Worm (Caenorhabditis elegans) whole organism, midembryonic: ENCODE data around the gene C06E2.2.

Experiments
- T22C8.4 ChIP-seq: fragments of 200-800 bp; sonication (Bioruptor generic); IDR thresholded peaks from 2 replicates; pipeline ENCODE4 v1.3.6; 2022; ENCODE audit warnings: missing genetic modification characterization, missing compliant biosample characterization
- flt-1 ChIP-seq: fragments of 200-800 bp; sonication (Bioruptor generic); IDR thresholded peaks from 2 replicates; pipeline ENCODE4 v1.3.6; 2022; ENCODE audit warnings: missing genetic modification characterization, missing compliant biosample characterization
- med-1 ChIP-seq: sonication (generic microtip); optimal IDR thresholded peaks from 2 replicates; lab custom pipeline; 2017; ENCODE audit warnings: missing genetic modification characterization, mild to moderate bottlenecking, missing compliant biosample characterization, antibody characterized with exemption, missing genetic modification reagents; ENCODE audit not compliant: insufficient read depth
- tab-1 ChIP-seq: fragments of 200-800 bp; sonication (Bioruptor generic); IDR thresholded peaks from 2 replicates; pipeline ENCODE4 v1.3.6; 2022; ENCODE audit warnings: missing genetic modification characterization, missing compliant biosample characterization
- ztf-29 ChIP-seq: fragments of 200-800 bp; sonication (Bioruptor generic); IDR thresholded peaks from 2 replicates; pipeline ENCODE4 v1.3.6; 2022; ENCODE audit warnings: missing genetic modification reagents, missing genetic modification characterization, missing compliant biosample characterization

DNA sequence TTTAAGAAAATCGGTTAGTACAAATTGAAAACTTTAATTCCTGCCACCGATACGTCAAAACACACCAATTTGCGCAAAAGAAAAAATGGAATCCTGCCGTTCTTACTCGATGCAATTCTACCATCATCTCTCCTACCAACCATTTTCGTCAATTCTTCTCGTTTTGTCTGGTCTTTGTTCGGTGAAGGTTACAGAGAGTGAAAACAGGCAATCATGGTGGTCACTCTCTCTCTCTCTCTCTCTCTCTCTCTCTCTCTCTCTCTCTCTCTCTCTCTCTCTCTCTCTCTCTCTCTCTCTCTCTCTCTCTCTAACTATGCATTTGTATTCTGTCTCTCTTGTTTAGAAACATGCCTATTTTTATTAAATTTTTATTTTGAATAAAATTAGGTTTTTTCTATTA is 2.7 kb downstream of the C06E2.2 start:
- no peak for TF ChIP-seq flt-1 (GFP tag; lab: Robert Waterston, UW)
- TF ChIP-seq T22C8.4 (GFP tag; lab: Robert Waterston, UW) = no peak
- TF ChIP-seq med-1 (GFP tag; lab: Kevin White, UChicago) = no peak
- TF ChIP-seq ztf-29 = no peak
- no peak for TF ChIP-seq tab-1 (GFP tag; lab: Robert Waterston, UW)
